Worm (Caenorhabditis elegans) whole organism, early embryonic: Measurements from ENCODE around the gene ZK1098.11.

Experiments used
- B0310.2 ChIP-seq: sonication (generic microtip); optimal IDR thresholded peaks from 2 replicates; lab custom pipeline; 2016; ENCODE audit warnings: mild to moderate bottlenecking, missing genetic modification characterization, missing compliant biosample characterization
- F13C5.2 ChIP-seq: sonication (generic microtip); optimal IDR thresholded peaks from 2 replicates; lab custom pipeline; 2017; ENCODE audit warnings: mild to moderate bottlenecking, missing genetic modification characterization, inconsistent platforms, missing compliant biosample characterization
- aly-1 ChIP-seq: sonication (generic microtip); optimal IDR thresholded peaks from 2 replicates; lab custom pipeline; 2016; ENCODE audit warnings: missing genetic modification characterization, missing compliant biosample characterization
- ama-1 ChIP-seq: fragments of 150-350 bp; optimal IDR thresholded peaks from 2 replicates; lab custom pipeline; 2014
- ceh-13 ChIP-seq: fragments of 200-800 bp; sonication (Bioruptor generic); optimal IDR thresholded peaks from 2 replicates; lab custom pipeline; 2018; ENCODE audit warnings: mild to moderate bottlenecking, missing genetic modification characterization, missing compliant biosample characterization
- ceh-36 ChIP-seq: sonication (generic microtip); optimal IDR thresholded peaks from 2 replicates; lab custom pipeline; 2016; ENCODE audit warnings: missing genetic modification characterization, inconsistent platforms, missing compliant biosample characterization
- ets-7 ChIP-seq: sonication (generic microtip); optimal IDR thresholded peaks from 2 replicates; lab custom pipeline; 2016; ENCODE audit warnings: missing genotype, missing genetic modification characterization, missing compliant biosample characterization
- flt-1 ChIP-seq: fragments of 200-800 bp; sonication (Bioruptor generic); IDR thresholded peaks from 2 replicates; pipeline ENCODE4 v1.3.6; 2022; ENCODE audit warnings: missing genetic modification characterization, missing compliant biosample characterization
- hmbx-1 ChIP-seq: sonication (generic microtip); optimal IDR thresholded peaks from 2 replicates; lab custom pipeline; 2016; ENCODE audit warnings: mild to moderate bottlenecking, missing genetic modification characterization, missing compliant biosample characterization
- hmg-4 ChIP-seq: fragments of 200-800 bp; sonication (Bioruptor generic); optimal IDR thresholded peaks from 2 replicates; lab custom pipeline; 2018; ENCODE audit warnings: mild to moderate bottlenecking, missing genetic modification characterization, missing compliant biosample characterization
- hnd-1 ChIP-seq: sonication (generic microtip); optimal IDR thresholded peaks from 2 replicates; lab custom pipeline; 2016; ENCODE audit warnings: missing genetic modification characterization, missing compliant biosample characterization
- pes-1 ChIP-seq: fragments of 200-800 bp; sonication (Bioruptor generic); IDR thresholded peaks from 2 replicates; pipeline ENCODE4 v1.3.6; 2022; ENCODE audit warnings: missing genetic modification reagents, missing genetic modification characterization, missing compliant biosample characterization
- scrt-1 ChIP-seq: fragments of 200-800 bp; sonication (Bioruptor generic); IDR thresholded peaks from 2 replicates; pipeline ENCODE4 v1.3.6; 2022; ENCODE audit warnings: missing genetic modification characterization, missing compliant biosample characterization
- sea-1 ChIP-seq: fragments of 200-800 bp; sonication (Bioruptor generic); conservative IDR thresholded peaks from 2 replicates; pipeline ENCODE4 v1.3.6; 2022; ENCODE audit warnings: missing genetic modification characterization, missing compliant biosample characterization
- tbx-11 ChIP-seq: fragments of 200-800 bp; sonication (Bioruptor generic); IDR thresholded peaks from 2 replicates; pipeline ENCODE4 v1.3.6; 2022; ENCODE audit warnings: missing genetic modification characterization, missing compliant biosample characterization
- tbx-37 ChIP-seq: fragments of 200-800 bp; sonication (Bioruptor generic); conservative IDR thresholded peaks from 2 replicates; pipeline ENCODE4 v1.3.6; 2022; ENCODE audit warnings: missing genetic modification reagents, missing genetic modification characterization, missing compliant biosample characterization
- tra-4 ChIP-seq: sonication (generic microtip); optimal IDR thresholded peaks from 2 replicates; lab custom pipeline; 2017; ENCODE audit warnings: missing genetic modification characterization, missing compliant biosample characterization

Gene ZK1098.11

ce11 chrIII:9542816-9543215 lies 13.6 kb upstream of the ZK1098.11 start, which contains the start of gene eif-2Balpha:
TSS of gene eif-2Balpha (plus strand) at chrIII:9543119.
- TF ChIP-seq hnd-1 (tag; lab: Kevin White, UChicago) (no peak), tra-4 (tag; lab: Kevin White, UChicago) (no peak), ama-1 (no peak), flt-1 (GFP tag; lab: Robert Waterston, UW) (no peak), sea-1 (GFP tag; lab: Robert Waterston, UW) (no peak), ets-7 (tag; lab: Kevin White, UChicago) (no peak), tbx-37 (GFP tag; lab: Robert Waterston, UW) (no peak), F13C5.2 (tag; lab: Kevin White, UChicago) (no peak), B0310.2 (tag; lab: Kevin White, UChicago) (no peak), scrt-1 (no peak), pes-1 (GFP tag; lab: Robert Waterston, UW) (no peak), hmbx-1 (tag; lab: Kevin White, UChicago) (no peak), tbx-11 (GFP tag; lab: Robert Waterston, UW) (no peak), hmg-4 (GFP tag; lab: Kevin White, UChicago) (no peak)

ce11 chrIII:9544125-9544524 lies 12.3 kb upstream of the ZK1098.11 start, which contains the start of gene ZK1098.9:
TSS of gene ZK1098.9 (plus strand) at chrIII:9544425.
- TF ChIP-seq sea-1 (GFP tag; lab: Robert Waterston, UW) (no peak), hnd-1 (tag; lab: Kevin White, UChicago) (no peak), ceh-13 (GFP tag; lab: Kevin White, UChicago) (no peak), scrt-1 (no peak), ama-1 (no peak)

DNA sequence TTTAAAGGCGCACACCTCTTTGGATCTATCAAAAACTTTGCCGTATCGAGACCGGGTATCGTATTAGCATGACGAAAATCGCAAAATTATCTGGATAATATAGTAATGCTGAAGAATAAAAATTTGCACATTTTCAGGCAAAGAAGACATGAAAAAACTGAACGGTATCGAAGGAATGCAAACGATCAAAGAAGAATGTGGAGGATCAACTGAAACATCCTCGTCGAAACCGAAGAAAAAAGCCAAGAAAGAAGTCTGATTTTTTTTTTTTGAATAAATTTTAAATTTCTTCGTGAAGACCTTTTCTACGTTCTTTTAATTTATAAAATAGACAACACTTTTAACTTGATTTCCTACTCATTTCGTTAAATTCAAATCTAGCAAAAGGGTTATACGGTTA lies 11.6 kb upstream of the ZK1098.11 start, which contains the start of gene ZK1098.12:
Gene ZK1098.12, plus strand, starts transcription at position 301 of the 400 bp plus-strand sequence.
- TF ChIP-seq hmbx-1 (tag; lab: Kevin White, UChicago) (no peak), hmg-4 (GFP tag; lab: Kevin White, UChicago) (no peak), F13C5.2 (tag; lab: Kevin White, UChicago) (no peak), pes-1 (GFP tag; lab: Robert Waterston, UW) (no peak), ets-7 (tag; lab: Kevin White, UChicago) (no peak), tra-4 (tag; lab: Kevin White, UChicago) (no peak), ceh-13 (GFP tag; lab: Kevin White, UChicago) (no peak), aly-1 (no peak), scrt-1 (no peak), tbx-37 (GFP tag; lab: Robert Waterston, UW) (no peak), ama-1 (no peak), tbx-11 (GFP tag; lab: Robert Waterston, UW) (no peak), hnd-1 (tag; lab: Kevin White, UChicago) (no peak), flt-1 (GFP tag; lab: Robert Waterston, UW) (no peak), sea-1 (GFP tag; lab: Robert Waterston, UW) (no peak)

- TF ChIP-seq ceh-13 (GFP tag; lab: Kevin White, UChicago): no peak
- TF ChIP-seq F13C5.2 (tag; lab: Kevin White, UChicago): peak; percentile 72
- TF ChIP-seq hmg-4 (GFP tag; lab: Kevin White, UChicago): peak; percentile 19
- 0 out of 2 replicates have a peak, but pooled peaks have one; percentile 17 for TF ChIP-seq pes-1 (GFP tag; lab: Robert Waterston, UW)
Measured at ce11 chrIII:9546016-9546659, 10.3 kb upstream of the ZK1098.11 start, which contains the start of gene unc-16. TSS of gene unc-16 (plus strand) at chrIII:9546258.

ce11 chrIII:9558463-9558862 lies 2.1 kb downstream of the ZK1098.11 start, which contains the start of gene C48B4.6:
TSS of gene C48B4.6 (minus strand) at chrIII:9558563.
- no peak for TF ChIP-seq tbx-11 (GFP tag; lab: Robert Waterston, UW)
- TF ChIP-seq pes-1 (GFP tag; lab: Robert Waterston, UW): no peak
- no peak for TF ChIP-seq ama-1

DNA sequence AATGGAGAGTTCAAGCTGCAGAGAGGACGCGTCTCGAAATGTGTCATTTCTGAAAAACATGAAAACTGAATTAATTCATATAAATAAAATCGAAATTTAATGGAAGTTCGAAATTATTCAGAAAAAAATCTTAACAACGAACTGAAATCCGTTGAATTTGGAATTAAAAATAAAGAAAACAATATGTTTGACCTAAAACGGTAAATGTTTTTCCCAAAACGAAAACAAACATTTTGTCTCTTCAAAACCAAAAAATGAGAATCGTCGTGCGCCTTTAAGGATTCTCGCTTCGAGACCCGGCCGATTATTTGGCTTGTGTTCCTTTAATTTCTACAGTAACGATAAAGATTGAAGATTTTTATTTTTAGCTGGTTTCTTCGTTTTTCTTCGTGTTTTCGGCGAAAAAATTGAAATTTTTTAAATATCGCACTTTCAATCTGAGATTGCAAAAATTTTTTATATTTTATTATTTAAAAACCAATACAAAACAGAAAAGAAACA lies 3.0 kb downstream of the ZK1098.11 start, which contains the start of gene C48B4.7:
Gene C48B4.7, minus strand, starts transcription at position 51 of the 501 bp plus-strand sequence.
- TF ChIP-seq sea-1 (GFP tag; lab: Robert Waterston, UW): no peak
- no peak for TF ChIP-seq tbx-11 (GFP tag; lab: Robert Waterston, UW)
- TF ChIP-seq hmg-4 (GFP tag; lab: Kevin White, UChicago): no peak
- TF ChIP-seq hnd-1 (tag; lab: Kevin White, UChicago): no peak
- no peak for TF ChIP-seq aly-1
- TF ChIP-seq ets-7 (tag; lab: Kevin White, UChicago): no peak
- no peak for TF ChIP-seq F13C5.2 (tag; lab: Kevin White, UChicago)
- no peak for TF ChIP-seq tbx-37 (GFP tag; lab: Robert Waterston, UW)
- no peak for TF ChIP-seq scrt-1
- no peak for TF ChIP-seq pes-1 (GFP tag; lab: Robert Waterston, UW)
- no peak for TF ChIP-seq hmbx-1 (tag; lab: Kevin White, UChicago)
- TF ChIP-seq tra-4 (tag; lab: Kevin White, UChicago): no peak
- TF ChIP-seq ceh-13 (GFP tag; lab: Kevin White, UChicago): no peak
- TF ChIP-seq ceh-36: no peak
- no peak for TF ChIP-seq B0310.2 (tag; lab: Kevin White, UChicago)
- no peak for TF ChIP-seq ama-1

- no peak for TF ChIP-seq scrt-1
- TF ChIP-seq ceh-36: no peak
- no peak for TF ChIP-seq tra-4 (tag; lab: Kevin White, UChicago)
- no peak for TF ChIP-seq hmbx-1 (tag; lab: Kevin White, UChicago)
- no peak for TF ChIP-seq sea-1 (GFP tag; lab: Robert Waterston, UW)
- TF ChIP-seq ceh-13 (GFP tag; lab: Kevin White, UChicago): no peak
- no peak for TF ChIP-seq B0310.2 (tag; lab: Kevin White, UChicago)
- TF ChIP-seq ama-1: no peak
Measured at ce11 chrIII:9561158-9561557, 4.8 kb downstream of the ZK1098.11 start, which contains the start of gene C48B4.8. TSS of gene C48B4.8 (minus strand) at chrIII:9561258.
